Worm (Caenorhabditis elegans) whole organism, late embryonic: ENCODE measurements around the gene T28F3.5.

Source experiments
- K02D7.2 ChIP-seq: sonication (generic microtip); optimal IDR thresholded peaks from 2 replicates; lab custom pipeline; 2017; ENCODE audit warnings: mild to moderate bottlenecking, missing genetic modification characterization, missing compliant biosample characterization
- K09A11.1 ChIP-seq: sonication (generic microtip); optimal IDR thresholded peaks from 2 replicates; lab custom pipeline; 2017; ENCODE audit warnings: antibody characterized with exemption, mild to moderate bottlenecking, missing genetic modification characterization, missing compliant biosample characterization; ENCODE audit not compliant: insufficient read depth
- T23F11.4 ChIP-seq: fragments of 200-800 bp; sonication (Bioruptor generic); optimal IDR thresholded peaks from 2 replicates; lab custom pipeline; 2018; ENCODE audit warnings: mild to moderate bottlenecking, missing genetic modification characterization, missing compliant biosample characterization
- Y22D7AL.16 ChIP-seq: sonication (generic microtip); optimal IDR thresholded peaks from 2 replicates; lab custom pipeline; 2016; ENCODE audit warnings: missing genetic modification characterization, missing compliant biosample characterization
- ahr-1 ChIP-seq: sonication (generic microtip); optimal IDR thresholded peaks from 2 replicates; lab custom pipeline; 2016; ENCODE audit warnings: missing genetic modification characterization, missing compliant biosample characterization
- ceh-18 ChIP-seq: sonication (generic microtip); optimal IDR thresholded peaks from 2 replicates; lab custom pipeline; 2016; ENCODE audit warnings: missing genetic modification characterization, missing compliant biosample characterization
- ceh-19 ChIP-seq: fragments of 200-800 bp; sonication (Bioruptor generic); optimal IDR thresholded peaks from 2 replicates; lab custom pipeline; 2018; ENCODE audit warnings: mild to moderate bottlenecking, missing genetic modification characterization, missing compliant biosample characterization
- ceh-22 ChIP-seq: sonication (generic microtip); optimal IDR thresholded peaks from 2 replicates; lab custom pipeline; 2017; ENCODE audit warnings: missing biosample characterization, missing genetic modification characterization
- ceh-45 ChIP-seq: fragments of 200-800 bp; sonication (Bioruptor generic); IDR thresholded peaks from 2 replicates; pipeline ENCODE4 v1.3.6; 2022; ENCODE audit warnings: missing genetic modification reagents, missing genetic modification characterization, missing compliant biosample characterization
- ceh-48 ChIP-seq: sonication (generic microtip); optimal IDR thresholded peaks from 2 replicates; lab custom pipeline; 2016; ENCODE audit warnings: missing genetic modification characterization, inconsistent platforms, missing compliant biosample characterization
- ceh-9 ChIP-seq: sonication (generic microtip); optimal IDR thresholded peaks from 2 replicates; lab custom pipeline; 2016; ENCODE audit warnings: mild to moderate bottlenecking, missing genetic modification characterization, inconsistent platforms, missing compliant biosample characterization
- che-1 ChIP-seq: sonication (generic microtip); optimal IDR thresholded peaks from 2 replicates; lab custom pipeline; 2016; ENCODE audit warnings: mild to moderate bottlenecking, missing genetic modification characterization, missing compliant biosample characterization
- dve-1 ChIP-seq: sonication (generic microtip); optimal IDR thresholded peaks from 2 replicates; lab custom pipeline; 2017; ENCODE audit warnings: antibody characterized with exemption, mild to moderate bottlenecking, missing genetic modification characterization, missing compliant biosample characterization
- elt-2 ChIP-seq: sonication (generic microtip); optimal IDR thresholded peaks from 2 replicates; lab custom pipeline; 2016; ENCODE audit warnings: missing genetic modification reagents, missing genetic modification characterization, missing compliant biosample characterization
- ets-4 ChIP-seq: sonication (generic microtip); optimal IDR thresholded peaks from 2 replicates; lab custom pipeline; 2016; ENCODE audit warnings: missing genetic modification characterization, missing compliant biosample characterization
- eyg-1 ChIP-seq: sonication (generic microtip); optimal IDR thresholded peaks from 2 replicates; lab custom pipeline; 2016; ENCODE audit warnings: missing genotype, missing genetic modification characterization, missing compliant biosample characterization
- fax-1 ChIP-seq: sonication (generic microtip); optimal IDR thresholded peaks from 2 replicates; lab custom pipeline; 2016; ENCODE audit warnings: missing genotype, missing genetic modification characterization, missing compliant biosample characterization
- fkh-10 ChIP-seq: fragments of 150-350 bp; optimal IDR thresholded peaks from 2 replicates; lab custom pipeline; 2014; ENCODE audit warnings: missing biosample characterization, missing genetic modification reagents, missing genetic modification characterization
- fkh-6 ChIP-seq: sonication (generic microtip); optimal IDR thresholded peaks from 2 replicates; lab custom pipeline; 2016; ENCODE audit warnings: missing genetic modification characterization, missing compliant biosample characterization
- hlh-13 ChIP-seq: fragments of 200-800 bp; sonication (Bioruptor generic); optimal IDR thresholded peaks from 2 replicates; lab custom pipeline; 2018; ENCODE audit warnings: mild to moderate bottlenecking, missing genetic modification characterization, missing compliant biosample characterization
- hlh-30 ChIP-seq: sonication (generic microtip); optimal IDR thresholded peaks from 2 replicates; lab custom pipeline; 2017; ENCODE audit warnings: antibody characterized with exemption, missing genetic modification characterization, missing compliant biosample characterization; ENCODE audit not compliant: insufficient read depth
- hlh-8 ChIP-seq: sonication (generic microtip); optimal IDR thresholded peaks from 2 replicates; lab custom pipeline; 2016; ENCODE audit warnings: missing genotype, missing genetic modification characterization, missing compliant biosample characterization
- madf-2 ChIP-seq: sonication (generic microtip); optimal IDR thresholded peaks from 2 replicates; lab custom pipeline; 2017; ENCODE audit warnings: missing genetic modification characterization, missing compliant biosample characterization
- mec-3 ChIP-seq: sonication (generic microtip); optimal IDR thresholded peaks from 2 replicates; lab custom pipeline; 2016; ENCODE audit warnings: borderline replicate concordance, missing genetic modification characterization, missing compliant biosample characterization
- nfya-1 ChIP-seq: sonication (generic microtip); optimal IDR thresholded peaks from 2 replicates; lab custom pipeline; 2017; ENCODE audit warnings: missing genetic modification characterization, mild to moderate bottlenecking, missing compliant biosample characterization, antibody characterized with exemption, moderate library complexity
- nhr-11 ChIP-seq: fragments of 150-350 bp; optimal IDR thresholded peaks from 2 replicates; lab custom pipeline; 2014; ENCODE audit warnings: missing biosample characterization, missing genetic modification characterization
- odd-2 ChIP-seq: sonication (generic microtip); optimal IDR thresholded peaks from 2 replicates; lab custom pipeline; 2017; ENCODE audit warnings: antibody characterized with exemption, mild to moderate bottlenecking, missing genetic modification characterization, missing compliant biosample characterization
- pat-9 ChIP-seq: fragments of 200-800 bp; sonication (Bioruptor generic); optimal IDR thresholded peaks from 2 replicates; lab custom pipeline; 2018; ENCODE audit warnings: mild to moderate bottlenecking, missing genetic modification characterization, moderate library complexity, missing compliant biosample characterization
- pax-1 ChIP-seq: fragments of 150-350 bp; optimal IDR thresholded peaks from 2 replicates; lab custom pipeline; 2014; ENCODE audit warnings: missing biosample characterization, missing genetic modification characterization
- pqm-1 ChIP-seq: sonication (generic microtip); optimal IDR thresholded peaks from 2 replicates; lab custom pipeline; 2016; ENCODE audit warnings: missing genetic modification characterization, missing compliant biosample characterization
- ref-2 ChIP-seq: sonication (generic microtip); optimal IDR thresholded peaks from 2 replicates; lab custom pipeline; 2016; ENCODE audit warnings: missing genetic modification characterization, missing compliant biosample characterization
- rnt-1 ChIP-seq: sonication (generic microtip); optimal IDR thresholded peaks from 2 replicates; lab custom pipeline; 2016; ENCODE audit warnings: missing genetic modification characterization, missing compliant biosample characterization
- sdc-2 ChIP-seq: sonication (generic microtip); optimal IDR thresholded peaks from 2 replicates; lab custom pipeline; 2016; ENCODE audit warnings: missing genotype, missing genetic modification characterization, missing compliant biosample characterization
- syd-9 ChIP-seq: sonication (generic microtip); optimal IDR thresholded peaks from 2 replicates; lab custom pipeline; 2016; ENCODE audit warnings: mild to moderate bottlenecking, missing genetic modification characterization, moderate library complexity, missing compliant biosample characterization
- tbx-2 ChIP-seq: sonication (generic microtip); optimal IDR thresholded peaks from 2 replicates; lab custom pipeline; 2016; ENCODE audit warnings: missing genetic modification characterization, missing compliant biosample characterization
- ttx-3 ChIP-seq: sonication (generic microtip); optimal IDR thresholded peaks from 2 replicates; lab custom pipeline; 2016; ENCODE audit warnings: missing genetic modification reagents, missing genetic modification characterization, missing compliant biosample characterization
- unc-42 ChIP-seq: sonication (generic microtip); optimal IDR thresholded peaks from 2 replicates; lab custom pipeline; 2016; ENCODE audit warnings: missing genotype, missing genetic modification characterization, missing compliant biosample characterization
- unc-55 ChIP-seq: sonication (generic microtip); optimal IDR thresholded peaks from 2 replicates; lab custom pipeline; 2017; ENCODE audit warnings: missing biosample characterization, missing genetic modification reagents, missing genetic modification characterization
- unc-86 ChIP-seq: sonication (generic microtip); optimal IDR thresholded peaks from 2 replicates; lab custom pipeline; 2016; ENCODE audit warnings: missing genetic modification characterization, missing compliant biosample characterization
- zip-5 ChIP-seq: sonication (generic microtip); optimal IDR thresholded peaks from 2 replicates; lab custom pipeline; 2016; ENCODE audit warnings: missing genetic modification characterization, missing compliant biosample characterization

The T28F3.5 gene

DNA sequence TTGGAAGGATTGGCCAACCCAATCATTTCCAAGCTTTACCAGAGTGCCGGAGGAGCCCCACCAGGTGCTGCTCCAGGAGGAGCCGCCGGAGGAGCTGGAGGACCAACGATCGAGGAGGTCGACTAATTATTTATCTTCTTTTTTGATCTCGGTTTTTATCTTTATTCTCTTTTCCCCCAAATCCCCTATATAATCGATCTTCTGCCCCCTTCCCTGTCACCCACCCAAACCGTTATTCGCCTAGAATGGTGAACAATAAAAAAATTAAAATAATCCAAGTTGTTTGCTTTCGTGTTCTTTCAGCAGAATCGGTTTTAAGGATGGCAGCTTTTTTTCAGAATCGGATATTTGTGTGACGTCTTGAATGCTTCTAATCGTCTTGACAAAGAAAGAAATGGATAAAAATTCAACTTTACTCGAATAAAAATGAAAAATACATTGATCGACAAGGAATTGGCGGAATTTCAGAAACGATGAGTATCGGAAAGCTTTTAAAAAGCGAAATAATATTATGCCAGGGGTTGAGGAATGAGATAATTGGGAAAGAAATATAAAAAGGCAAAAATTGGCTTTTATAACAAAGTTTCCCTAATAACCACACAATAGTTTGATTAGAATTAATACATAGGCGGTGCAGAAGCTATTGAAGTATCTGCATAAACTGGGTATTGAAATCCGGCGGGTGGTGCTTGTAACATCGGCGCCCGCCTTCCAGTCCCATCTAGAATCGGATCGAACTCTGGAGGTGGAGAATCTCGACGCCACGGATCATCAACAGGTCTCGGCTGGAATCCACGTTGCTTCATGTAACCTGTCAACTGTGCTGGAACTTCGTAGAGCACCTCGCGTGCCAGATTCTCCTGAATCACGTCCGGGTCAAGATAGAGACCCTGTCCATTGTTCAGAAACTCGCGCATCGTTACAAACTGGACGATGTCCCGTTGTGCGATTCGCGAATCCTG is 13.2 kb upstream of the T28F3.5 start:
- no peak for TF ChIP-seq unc-86 (tag; lab: Kevin White, UChicago)
- TF ChIP-seq ttx-3: no peak
- no peak for TF ChIP-seq fkh-10 (GFP tag; lab: Kevin White, UChicago)
- no peak for TF ChIP-seq zip-5 (tag; lab: Kevin White, UChicago)
- no peak for TF ChIP-seq ets-4 (tag; lab: Kevin White, UChicago)
- no peak for TF ChIP-seq ceh-18 (tag; lab: Kevin White, UChicago)
- no peak for TF ChIP-seq T23F11.4 (GFP tag; lab: Kevin White, UChicago)
- no peak for TF ChIP-seq nhr-11
- no peak for TF ChIP-seq fkh-6
- no peak for TF ChIP-seq hlh-30 (tag; lab: Kevin White, UChicago)
- no peak for TF ChIP-seq madf-2
- no peak for TF ChIP-seq fax-1 (tag; lab: Kevin White, UChicago)
- TF ChIP-seq, all 69 proteins: peak for 0

DNA sequence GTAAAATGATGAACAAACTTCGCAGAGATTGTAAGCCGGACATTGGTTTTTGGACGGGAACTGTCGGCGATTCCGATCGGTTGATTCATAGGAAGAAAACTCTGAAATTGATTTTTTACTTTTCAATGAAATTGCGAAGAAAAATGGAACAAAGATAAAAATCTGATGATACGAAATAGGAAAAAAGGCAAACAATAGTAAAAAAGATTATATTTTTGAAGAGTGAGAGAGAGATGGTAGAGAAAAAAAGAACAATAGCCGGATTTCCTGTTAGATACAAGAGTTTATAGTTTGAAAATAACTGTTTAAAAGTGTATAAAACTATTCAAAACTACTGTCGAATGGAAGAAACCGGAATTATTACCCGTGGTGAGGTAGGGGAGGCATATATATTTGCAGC is 10.5 kb upstream of the T28F3.5 start, which contains the start of gene nra-1:
TSS of gene nra-1 (minus strand) at position 101 of the 400 bp plus-strand sequence.
- TF ChIP-seq nfya-1 (tag; lab: Kevin White, UChicago) (no peak), ahr-1 (tag; lab: Kevin White, UChicago) (no peak), Y22D7AL.16 (no peak), hlh-30 (tag; lab: Kevin White, UChicago) (no peak), K09A11.1 (tag; lab: Kevin White, UChicago) (no peak), eyg-1 (tag; lab: Kevin White, UChicago) (no peak), rnt-1 (tag; lab: Kevin White, UChicago) (no peak), dve-1 (tag; lab: Kevin White, UChicago) (no peak), ref-2 (tag; lab: Kevin White, UChicago) (no peak), unc-55 (GFP tag; lab: Kevin White, UChicago) (no peak), ceh-19 (GFP tag; lab: Kevin White, UChicago) (no peak), K02D7.2 (tag; lab: Kevin White, UChicago) (no peak), che-1 (tag; lab: Kevin White, UChicago) (no peak), ceh-9 (tag; lab: Kevin White, UChicago) (no peak), pqm-1 (tag; lab: Kevin White, UChicago) (no peak), sdc-2 (tag; lab: Kevin White, UChicago) (no peak)

ce11 chrIV:17285263-17285662 is 9.3 kb upstream of the T28F3.5 start:
- TF ChIP-seq elt-2 (tag; lab: Kevin White, UChicago) (no peak), unc-42 (tag; lab: Kevin White, UChicago) (peak; percentile 17)
- TF ChIP-seq, all 69 proteins: peak for 1

DNA sequence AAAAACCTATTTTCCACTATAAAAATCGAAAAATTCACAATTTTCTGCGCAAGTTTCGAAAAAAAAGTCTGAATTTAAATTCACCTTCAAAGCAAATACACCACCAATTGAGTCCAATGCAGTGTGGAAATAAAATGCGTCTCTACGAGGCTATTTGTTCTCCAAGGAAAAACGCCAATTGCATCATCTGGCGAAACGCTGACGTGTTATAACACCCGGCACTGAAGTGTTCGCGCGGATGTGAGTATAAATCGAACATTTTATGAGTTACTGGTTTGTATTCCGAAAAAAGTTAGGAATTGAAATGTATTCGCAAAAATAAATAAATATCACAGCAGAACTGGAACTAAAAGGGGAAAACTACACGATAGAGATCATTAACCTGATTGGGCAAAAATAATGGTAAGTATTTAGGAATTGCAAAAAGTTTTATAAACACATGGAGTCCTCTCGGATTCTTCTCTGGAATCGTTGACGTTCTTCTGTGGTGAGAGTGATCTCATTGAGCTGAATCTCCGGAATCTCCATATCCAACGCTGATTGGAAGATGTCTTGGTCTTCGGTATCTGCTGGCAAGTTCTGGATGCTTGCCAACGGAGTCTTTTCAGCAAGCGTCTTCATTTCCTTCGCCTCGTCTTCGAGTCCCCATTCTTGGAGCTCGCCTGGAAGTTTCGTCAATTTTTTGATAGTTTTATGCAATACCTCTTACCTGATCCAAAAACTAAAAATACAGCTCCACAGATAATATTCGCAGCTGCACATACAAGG is 6.5 kb upstream of the T28F3.5 start, which contains the start of gene zipt-7.1:
TSS of gene zipt-7.1 (minus strand) at position 232 of the 768 bp plus-strand sequence.
- TF ChIP-seq pax-1: no peak
- no peak for TF ChIP-seq pat-9 (tag; lab: Kevin White, UChicago)
- no peak for TF ChIP-seq pqm-1 (tag; lab: Kevin White, UChicago)
- TF ChIP-seq odd-2 (tag; lab: Kevin White, UChicago): no peak
- TF ChIP-seq mec-3 (tag; lab: Kevin White, UChicago): no peak
- TF ChIP-seq K09A11.1 (tag; lab: Kevin White, UChicago): no peak
- no peak for TF ChIP-seq hlh-8 (tag; lab: Kevin White, UChicago)
- TF ChIP-seq syd-9 (tag; lab: Kevin White, UChicago): no peak
- no peak for TF ChIP-seq eyg-1 (tag; lab: Kevin White, UChicago)
- TF ChIP-seq dve-1 (tag; lab: Kevin White, UChicago): no peak
- no peak for TF ChIP-seq ceh-22
- no peak for TF ChIP-seq unc-42 (tag; lab: Kevin White, UChicago)
- no peak for TF ChIP-seq ceh-48 (tag; lab: Kevin White, UChicago)
- no peak for TF ChIP-seq hlh-13 (GFP tag; lab: Kevin White, UChicago)
- no peak for TF ChIP-seq tbx-2 (tag; lab: Kevin White, UChicago)
- no peak for TF ChIP-seq fkh-6
- TF ChIP-seq ceh-45 (GFP tag; lab: Robert Waterston, UW): no peak
